Worm (Caenorhabditis elegans): ENCODE measurements around the gene clc-18.

DNA sequence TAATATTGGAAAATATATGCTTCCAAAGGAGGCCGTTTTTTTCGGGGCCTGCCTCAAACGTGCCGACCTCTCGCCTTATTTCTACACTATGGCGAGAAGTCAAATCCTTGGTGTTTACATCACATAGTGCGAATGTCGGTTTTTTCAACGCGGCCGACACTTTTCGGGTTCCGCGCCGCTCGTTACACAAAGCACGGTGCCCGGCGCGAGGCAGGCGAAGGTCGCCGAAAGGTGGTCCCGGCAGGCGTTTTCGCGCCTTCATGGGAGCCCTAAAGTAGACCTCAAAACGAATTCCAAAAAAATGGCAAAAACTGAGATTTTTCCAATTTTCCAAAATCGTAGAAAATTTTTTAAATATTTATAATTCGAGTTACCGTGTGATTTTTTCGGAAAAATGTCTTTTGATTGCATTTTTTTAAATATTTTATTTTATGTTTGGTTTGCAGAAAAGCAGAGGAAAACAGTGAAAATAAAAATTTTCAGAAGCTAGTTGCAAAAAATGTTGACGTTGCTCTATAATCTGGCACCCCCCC lies 15.8 kb upstream of the clc-18 start, which contains the start of gene T05B4.12:
- TF ChIP-seq F10E7.11 (tag; optimal IDR thresholded peaks at IDR 0.05), result no peak
- TF ChIP-seq F49E8.2 (tag; optimal IDR thresholded peaks at IDR 0.05; ENCODE audit: insufficient read depth), result no peak
- no peak for TF ChIP-seq Y56A3A.18 (GFP tag; IDR thresholded peaks at IDR 0.05)
- no peak for TF ChIP-seq lsy-27 (tag; optimal IDR thresholded peaks at IDR 0.05; ENCODE audit: borderline replicate concordance, insufficient read depth)
- no peak for TF ChIP-seq snpc-1.3 (tag; optimal IDR thresholded peaks at IDR 0.05; ENCODE audit: insufficient read depth)
- no peak for TF ChIP-seq snpc-4 (GFP tag; optimal IDR thresholded peaks at IDR 0.05)
- no peak for TF ChIP-seq snpc-4 (tag; optimal IDR thresholded peaks at IDR 0.05)
- no peak for TF ChIP-seq unc-62 (GFP tag; optimal IDR thresholded peaks at IDR 0.05)
- TF ChIP-seq mes-4 (tag; optimal IDR thresholded peaks at IDR 0.05), result no peak
